Fruit fly (Drosophila melanogaster): ENCODE measurements around the gene tctn.

The tctn gene

DNA sequence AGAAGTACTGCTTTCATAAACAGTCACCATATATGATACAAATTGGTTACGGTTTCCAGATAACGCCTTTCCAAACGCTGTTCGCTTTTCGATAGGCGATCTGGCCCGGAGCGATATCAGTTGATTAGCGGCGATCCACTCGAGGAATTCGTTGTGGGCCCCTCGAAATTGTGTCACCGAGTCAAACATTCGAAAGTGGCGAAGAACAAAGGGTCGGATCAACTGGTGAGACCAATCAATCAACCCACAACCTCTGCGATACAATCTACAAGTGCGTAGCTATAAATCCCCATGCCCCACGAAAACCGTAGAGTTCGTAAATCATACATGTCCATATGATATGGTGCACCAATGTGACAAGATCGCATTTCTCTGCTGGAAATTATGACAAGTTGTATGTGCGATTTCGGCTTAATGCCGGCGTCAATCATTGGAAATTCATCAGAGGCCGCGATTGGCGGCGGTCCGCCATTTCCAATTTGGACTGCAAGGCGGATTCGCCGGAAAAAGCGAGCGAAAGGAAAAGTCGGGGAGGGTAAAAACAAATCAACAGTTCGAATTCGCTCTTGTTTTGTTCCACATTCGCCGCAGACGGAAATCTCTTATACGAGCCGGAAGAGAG, 47.8 kb upstream of the tctn start (continued):
- peak; percentile 65 for TF ChIP-seq salm (tag; optimal IDR thresholded peaks at IDR 0.05)
- peak; percentile 77 for TF ChIP-seq gsb-n (tag; optimal IDR thresholded peaks at IDR 0.05)
- no peak for TF ChIP-seq CG7786 (GFP tag; optimal IDR thresholded peaks at IDR 0.05)
- TF ChIP-seq sd (tag; optimal IDR thresholded peaks at IDR 0.05): peak; percentile 75
- TF ChIP-seq crp (GFP tag; optimal IDR thresholded peaks at IDR 0.05): no peak
- no peak for TF ChIP-seq Jarid2 (GFP tag; optimal IDR thresholded peaks at IDR 0.05)
- no peak for TF ChIP-seq CG15269 (tag; optimal IDR thresholded peaks at IDR 0.05)
- peak; percentile 67; the same call in 1 of the 2 replicates for TF ChIP-seq crol (GFP tag; IDR thresholded peaks at IDR 0.05)
- peak; percentile 27 for TF ChIP-seq Med (GFP tag)
- TF ChIP-seq CG17186 (GFP tag; optimal IDR thresholded peaks at IDR 0.05): no peak
- no peak for TF ChIP-seq ttk (GFP tag; IDR thresholded peaks at IDR 0.05)
- 0 out of 3 replicates have a peak, but pooled peaks have one; percentile 15 for TF ChIP-seq ken (GFP tag; IDR thresholded peaks at IDR 0.05)
- TF ChIP-seq CG11560 (tag; IDR thresholded peaks at IDR 0.05): no peak
- TF ChIP-seq Poxn (GFP tag; IDR thresholded peaks at IDR 0.05): no peak
- no peak for TF ChIP-seq CG10462 (GFP tag; optimal IDR thresholded peaks at IDR 0.05)
- TF ChIP-seq Hr78 (GFP tag; optimal IDR thresholded peaks at IDR 0.05): peak in 1 of 2 experiments; percentile 88
- no peak for TF ChIP-seq Chrac-16 (GFP tag; optimal IDR thresholded peaks at IDR 0.05)
- TF ChIP-seq CG1233 (GFP tag; optimal IDR thresholded peaks at IDR 0.05): no peak
- 0 out of 3 replicates have a peak, but pooled peaks have one; percentile 29 for TF ChIP-seq ci (GFP tag; IDR thresholded peaks at IDR 0.05)
- TF ChIP-seq CG15696 (tag; optimal IDR thresholded peaks at IDR 0.05): no peak
- peak; percentile 63 for TF ChIP-seq lab (GFP tag; optimal IDR thresholded peaks at IDR 0.05)
- peak; percentile 61; the same call in 2 of the 3 replicates for TF ChIP-seq vnd (GFP tag; IDR thresholded peaks at IDR 0.05; ENCODE audit: partially characterized antibody)
- no peak for TF ChIP-seq sens (GFP tag)
- TF ChIP-seq slbo (GFP tag; IDR thresholded peaks at IDR 0.05): no peak

- TF ChIP-seq twi (tag; optimal IDR thresholded peaks at IDR 0.05) (peak; percentile 28), CG15696 (tag; optimal IDR thresholded peaks at IDR 0.05) (peak; percentile 55), CG15479 (GFP tag; optimal IDR thresholded peaks at IDR 0.05) (peak; percentile 97), CG16813 (GFP tag; IDR thresholded peaks at IDR 0.05; ENCODE audit: partially characterized antibody) (0 out of 3 replicates have a peak, but pooled peaks have one; percentile 33), Sox102F (GFP tag; optimal IDR thresholded peaks at IDR 0.05) (no peak), CG33557 (GFP tag; optimal IDR thresholded peaks at IDR 0.05) (peak; percentile 7), sens (GFP tag) (peak; percentile 66), chif (GFP tag; optimal IDR thresholded peaks at IDR 0.05) (no peak), CG13296 (GFP tag; optimal IDR thresholded peaks at IDR 0.05) (no peak), CG8359 (GFP tag; optimal IDR thresholded peaks at IDR 0.05; ENCODE audit: borderline replicate concordance) (peak; percentile 31), fd102C (GFP tag; optimal IDR thresholded peaks at IDR 0.05) (peak; percentile 56), Scr (GFP tag; IDR thresholded peaks at IDR 0.05; ENCODE audit: partially characterized antibody) (0 out of 2 replicates have a peak, but pooled peaks have one; percentile 12), CG14860 (GFP tag; IDR thresholded peaks at IDR 0.05; ENCODE audit: partially characterized antibody) (peak; percentile 33; the same call in 1 of the 3 replicates), zfh1 (GFP tag; IDR thresholded peaks at IDR 0.05) (0 out of 3 replicates have a peak, but pooled peaks have one; percentile 9)
Observed at dm6 chr2L:6177141-6177540, 46.7 kb upstream of the tctn start.

- peak; percentile 55 for TF ChIP-seq vvl (GFP tag; IDR thresholded peaks at IDR 0.05)
- peak; percentile 68 for TF ChIP-seq Ets65A (GFP tag)
- peak; percentile 96 for TF ChIP-seq CG8281 (tag; optimal IDR thresholded peaks at IDR 0.05)
- no peak for TF ChIP-seq fru (optimal IDR thresholded peaks at IDR 0.05)
- TF ChIP-seq abd-A (tag; optimal IDR thresholded peaks at IDR 0.05): peak; percentile 65
- no peak for TF ChIP-seq TFAM (GFP tag; optimal IDR thresholded peaks at IDR 0.05)
Observed at dm6 chr2L:6176408-6176807, 46.0 kb upstream of the tctn start.

Measured in whole organism, embryonic.